Worm (Caenorhabditis elegans) whole organism, dauer: ENCODE results near the gene Y62F5A.10.

Experiments used
- unc-62 ChIP-seq: sonication (generic microtip); optimal IDR thresholded peaks from 2 replicates; lab custom pipeline; 2017; ENCODE audit warnings: missing biosample characterization, missing genetic modification reagents, missing genetic modification characterization

Y62F5A.10 gene

ce11 chrII:11521300-11521699 lies at the start of gene Y62F5A.10:
Y62F5A.10 (plus strand) TSS chrII:11521600.
- TF ChIP-seq unc-62 (GFP tag; lab: Kevin White, UChicago): no peak

- TF ChIP-seq unc-62 (GFP tag; lab: Kevin White, UChicago): no peak
Observed at ce11 chrII:11471916-11472315, 49.5 kb upstream of the Y62F5A.10 start, which contains the start of gene mfn-1. mfn-1 (minus strand) TSS chrII:11472016.

ce11 chrII:11472542-11472941 lies 48.9 kb upstream of the Y62F5A.10 start:
- no peak for TF ChIP-seq unc-62 (GFP tag; lab: Kevin White, UChicago)

- TF ChIP-seq unc-62 (GFP tag; lab: Kevin White, UChicago): no peak
Observed at ce11 chrII:11473525-11474181, 47.7 kb upstream of the Y62F5A.10 start, which contains the start of the genes metl-1 and W02B12.11. metl-1 (minus strand) TSS chrII:11473575. W02B12.11 (plus strand) TSS chrII:11473861.

- TF ChIP-seq unc-62 (GFP tag; lab: Kevin White, UChicago): no peak
Observed at ce11 chrII:11476410-11476809, 45.0 kb upstream of the Y62F5A.10 start, which contains the start of gene W02B12.16. W02B12.16 (minus strand) TSS chrII:11476510.

ce11 chrII:11479076-11479475 lies 42.3 kb upstream of the Y62F5A.10 start, which contains the start of gene W02B12.12:
W02B12.12 (minus strand) TSS chrII:11479176.
- TF ChIP-seq unc-62 (GFP tag; lab: Kevin White, UChicago): no peak

- no peak for TF ChIP-seq unc-62 (GFP tag; lab: Kevin White, UChicago)
Observed at ce11 chrII:11484600-11484999, 36.8 kb upstream of the Y62F5A.10 start.

ce11 chrII:11485200-11485599 lies 36.2 kb upstream of the Y62F5A.10 start, which contains the start of gene twk-5:
twk-5 (minus strand) TSS chrII:11485300.
- no peak for TF ChIP-seq unc-62 (GFP tag; lab: Kevin White, UChicago)

- TF ChIP-seq unc-62 (GFP tag; lab: Kevin White, UChicago): no peak
Observed at ce11 chrII:11486698-11487234, 34.6 kb upstream of the Y62F5A.10 start, which contains the start of gene ttr-18. ttr-18 (minus strand) TSS chrII:11486748.

ce11 chrII:11487999-11488398 lies 33.4 kb upstream of the Y62F5A.10 start, which contains the start of gene B0334.13:
B0334.13 (plus strand) TSS chrII:11488299.
- no peak for TF ChIP-seq unc-62 (GFP tag; lab: Kevin White, UChicago)

- no peak for TF ChIP-seq unc-62 (GFP tag; lab: Kevin White, UChicago)
Observed at ce11 chrII:11492843-11493242, 28.6 kb upstream of the Y62F5A.10 start, which contains the start of gene hacl-1. hacl-1 (minus strand) TSS chrII:11492963.

- TF ChIP-seq unc-62 (GFP tag; lab: Kevin White, UChicago): no peak
Observed at ce11 chrII:11495307-11495706, 26.1 kb upstream of the Y62F5A.10 start, which contains the start of the genes ooc-3 and B0334.4. ooc-3 (minus strand) TSS chrII:11495321. B0334.4 (plus strand) TSS chrII:11495692.

ce11 chrII:11495806-11496205 lies 25.6 kb upstream of the Y62F5A.10 start:
- no peak for TF ChIP-seq unc-62 (GFP tag; lab: Kevin White, UChicago)

ce11 chrII:11496767-11497166 lies 24.6 kb upstream of the Y62F5A.10 start, which contains the start of gene emc-5:
emc-5 (plus strand) TSS chrII:11496780.
- no peak for TF ChIP-seq unc-62 (GFP tag; lab: Kevin White, UChicago)

ce11 chrII:11497365-11497764 lies 24.0 kb upstream of the Y62F5A.10 start, which contains the start of gene B0334.5:
B0334.5 (plus strand) TSS chrII:11497665.
- no peak for TF ChIP-seq unc-62 (GFP tag; lab: Kevin White, UChicago)

- no peak for TF ChIP-seq unc-62 (GFP tag; lab: Kevin White, UChicago)
Observed at ce11 chrII:11500198-11500597, 21.2 kb upstream of the Y62F5A.10 start, which contains the start of gene B0334.20. B0334.20 (minus strand) TSS chrII:11500459.
